Worm (Caenorhabditis elegans) whole organism, L4 larva: Measurements from ENCODE around the gene Y38E10A.17.

Experiments
- T26A8.4 ChIP-seq: fragments of 200-800 bp; sonication (Bioruptor generic); IDR thresholded peaks from 2 replicates; pipeline ENCODE4 v1.3.6; 2022; ENCODE audit warnings: missing genetic modification characterization, missing compliant biosample characterization
- aly-2 ChIP-seq: sonication (generic microtip); optimal IDR thresholded peaks from 2 replicates; lab custom pipeline; 2018; ENCODE audit warnings: missing biosample characterization, missing genetic modification characterization
- ama-1 ChIP-seq: fragments of 150-350 bp; optimal IDR thresholded peaks from 2 replicates; lab custom pipeline; 2014; ENCODE audit warnings: inconsistent platforms, mixed read lengths
- egl-43 ChIP-seq: fragments of 200-800 bp; sonication (Bioruptor generic); IDR thresholded peaks from 2 replicates; pipeline ENCODE4 v1.3.6; 2022; ENCODE audit warnings: missing genetic modification reagents, missing genetic modification characterization, missing compliant biosample characterization
- fkh-10 ChIP-seq: fragments of 150-350 bp; optimal IDR thresholded peaks from 2 replicates; lab custom pipeline; 2014; ENCODE audit warnings: missing biosample characterization, missing genetic modification reagents, missing genetic modification characterization
- jun-1 ChIP-seq: fragments of 150-350 bp; optimal IDR thresholded peaks from 2 replicates; lab custom pipeline; 2014; ENCODE audit warnings: missing biosample characterization, missing genetic modification reagents, missing genetic modification characterization
- lin-13 ChIP-seq: fragments of 150-350 bp; optimal IDR thresholded peaks from 2 replicates; lab custom pipeline; 2014; ENCODE audit warnings: missing biosample characterization, missing genetic modification reagents, missing genetic modification characterization
- lin-39 ChIP-seq: fragments of 150-350 bp; optimal IDR thresholded peaks from 2 replicates; lab custom pipeline; 2014; ENCODE audit warnings: missing biosample characterization, missing genetic modification reagents, missing genetic modification characterization
- lir-3 ChIP-seq: sonication (generic microtip); optimal IDR thresholded peaks from 2 replicates; lab custom pipeline; 2016; ENCODE audit warnings: mild to moderate bottlenecking, missing genetic modification characterization, missing compliant biosample characterization
- nhr-11 ChIP-seq: fragments of 150-350 bp; optimal IDR thresholded peaks from 2 replicates; lab custom pipeline; 2014; ENCODE audit warnings: missing biosample characterization, missing genetic modification characterization
- nhr-76 ChIP-seq: fragments of 150-350 bp; optimal IDR thresholded peaks from 2 replicates; lab custom pipeline; 2014; ENCODE audit warnings: missing biosample characterization, missing genetic modification characterization
- pha-4 ChIP-seq, 2 experiments: fragments of 150-350 bp in 1 of 2; fragments of 200-800 bp in 1 of 2; sonication (Bioruptor generic) in 1 of 2; IDR thresholded peaks in 1 of 2; optimal IDR thresholded peaks in 1 of 2; 2 replicates each; pipeline versions ENCODE4 v1.3.6 to Lab custom; 2014 to 2022; ENCODE audit warnings: missing genetic modification characterization in 2 of 2, missing genetic modification reagents in 2 of 2, missing biosample characterization in 1 of 2, missing compliant biosample characterization in 1 of 2
- unc-130 ChIP-seq: sonication (generic microtip); optimal IDR thresholded peaks from 2 replicates; lab custom pipeline; 2016; ENCODE audit warnings: missing genetic modification reagents, missing genetic modification characterization, missing compliant biosample characterization

- TF ChIP-seq ama-1 (no peak), lir-3 (tag; lab: Kevin White, UChicago) (no peak), pha-4 (GFP tag; IDR thresholded peaks at IDR 0.05; lab: Robert Waterston, UW) (no peak), pha-4 (tag; optimal IDR thresholded peaks at IDR 0.05; lab: Kevin White, UChicago) (no peak), egl-43 (no peak), lin-39 (tag; lab: Kevin White, UChicago) (no peak), unc-130 (GFP tag; lab: Kevin White, UChicago) (no peak), aly-2 (no peak), fkh-10 (no peak), nhr-11 (no peak), jun-1 (tag; lab: Kevin White, UChicago) (no peak), lin-13 (GFP tag; lab: Kevin White, UChicago) (no peak), nhr-76 (tag; lab: Kevin White, UChicago) (no peak), T26A8.4 (GFP tag; lab: Robert Waterston, UW) (no peak)
Observed at ce11 chrII:12608653-12609052, 25.9 kb downstream of the Y38E10A.17 start, which contains the start of gene Y38E10A.9.
